ENCODE assay signal across 3 fruit fly cellular contexts in the genomic region with DNA sequence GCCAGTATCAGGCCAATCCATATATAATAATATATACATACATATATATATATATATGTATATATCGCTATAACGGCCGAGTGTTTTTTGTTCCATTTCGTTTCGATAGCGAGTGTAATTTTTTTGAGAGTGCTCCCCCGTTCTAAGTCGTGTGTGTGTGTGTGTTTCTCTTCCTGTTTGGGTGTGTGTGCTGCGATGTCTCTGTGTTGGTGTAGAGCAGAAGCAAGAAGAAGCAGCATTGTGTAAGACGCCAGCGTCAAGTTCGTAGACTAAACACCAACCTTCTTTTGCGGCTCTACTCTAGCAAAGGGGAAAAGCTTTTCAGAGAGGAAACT.
TF ChIP-seq lines count a peak whose summit lies in the region.

No protein-coding gene starts in this region.

- TF ChIP-seq CTCF in whole organism, embryonic (GFP tag; optimal IDR thresholded peaks at IDR 0.05; lab: Kevin White, UChicago), result no peak

TF ChIP-seq in whole organism, adult, 20 proteins besides CTCF, POLR2A, EP300 and RAD21:
- TF ChIP-seq pad (GFP tag; optimal IDR thresholded peaks at IDR 0.05; lab: Kevin White, UChicago) (peak; percentile 98), bab1 (GFP tag; optimal IDR thresholded peaks at IDR 0.05; lab: Kevin White, UChicago) (no peak), toe (GFP tag; optimal IDR thresholded peaks at IDR 0.05; lab: Kevin White, UChicago) (no peak), kay (GFP tag; lab: Kevin White, UChicago; ENCODE audit: borderline replicate concordance) (peak; percentile 21)

TF ChIP-seq in whole organism, embryonic, 481 proteins besides CTCF, POLR2A, EP300 and RAD21:
- TF ChIP-seq Nf-YC (tag; optimal IDR thresholded peaks at IDR 0.05; lab: Kevin White, UChicago) (no peak), chinmo (GFP tag; IDR thresholded peaks at IDR 0.05; lab: Robert Waterston, UW; ENCODE audit: partially characterized antibody) (0 out of 4 replicates have a peak, but pooled peaks have one; percentile 7), Pdp1 (GFP tag; optimal IDR thresholded peaks at IDR 0.05; lab: Kevin White, UChicago) (peak in 1 of 2 experiments; percentile 94), lola (GFP tag; optimal IDR thresholded peaks at IDR 0.05; lab: Kevin White, UChicago) (peak in 1 of 3 experiments; percentile 61), C15 (GFP tag; IDR thresholded peaks at IDR 0.05; lab: Robert Waterston, UW) (no peak), pita (GFP tag; optimal IDR thresholded peaks at IDR 0.05; lab: Kevin White, UChicago) (no peak), z (GFP tag; IDR thresholded peaks at IDR 0.05; lab: Robert Waterston, UW) (peak; percentile 87), gem (tag; optimal IDR thresholded peaks at IDR 0.05; lab: Kevin White, UChicago) (no peak), Scr (GFP tag; IDR thresholded peaks at IDR 0.05; lab: Robert Waterston, UW; ENCODE audit: partially characterized antibody) (no peak), CG4404 (GFP tag; IDR thresholded peaks at IDR 0.05; lab: Robert Waterston, UW) (no peak), Adf1 (GFP tag; IDR thresholded peaks at IDR 0.05; lab: Robert Waterston, UW) (peak; percentile 82), cg (GFP tag; optimal IDR thresholded peaks at IDR 0.05; lab: Kevin White, UChicago) (peak; percentile 86), Taf1 (GFP tag; IDR thresholded peaks at IDR 0.05; lab: Robert Waterston, UW) (no peak), B-H2 (GFP tag; optimal IDR thresholded peaks at IDR 0.05; lab: Kevin White, UChicago) (no peak), NFAT (GFP tag; IDR thresholded peaks at IDR 0.05; lab: Robert Waterston, UW) (no peak), Blimp-1 (GFP tag; optimal IDR thresholded peaks at IDR 0.05; lab: Kevin White, UChicago) (no peak), fd102C (GFP tag; optimal IDR thresholded peaks at IDR 0.05; lab: Kevin White, UChicago) (no peak), pfk (GFP tag; optimal IDR thresholded peaks at IDR 0.05; lab: Kevin White, UChicago) (peak; percentile 84), CG8359 (GFP tag; optimal IDR thresholded peaks at IDR 0.05; lab: Kevin White, UChicago; ENCODE audit: borderline replicate concordance) (no peak), tup (GFP tag; optimal IDR thresholded peaks at IDR 0.05; lab: Kevin White, UChicago) (no peak), CG1233 (GFP tag; optimal IDR thresholded peaks at IDR 0.05; lab: Kevin White, UChicago) (no peak), Fer1 (GFP tag; optimal IDR thresholded peaks at IDR 0.05; lab: Kevin White, UChicago) (no peak)

TF ChIP-seq in whole organism, wandering third instar larva, 38 proteins besides CTCF, POLR2A, EP300 and RAD21:
- TF ChIP-seq dsf (GFP tag; optimal IDR thresholded peaks at IDR 0.05; lab: Kevin White, UChicago; ENCODE audit: borderline replicate concordance), result no peak
- no peak for TF ChIP-seq CG32264 (GFP tag; optimal IDR thresholded peaks at IDR 0.05; lab: Kevin White, UChicago)
- no peak for TF ChIP-seq Rel (GFP tag; optimal IDR thresholded peaks at IDR 0.05; lab: Kevin White, UChicago)
- peak; percentile 97 for TF ChIP-seq Rel (tag; optimal IDR thresholded peaks at IDR 0.05; lab: Kevin White, UChicago)
- TF ChIP-seq Hr83 (GFP tag; optimal IDR thresholded peaks at IDR 0.05; lab: Kevin White, UChicago; ENCODE audit: poor library complexity, severe bottlenecking), result no peak
